Worm (Caenorhabditis elegans) whole organism, L2 larva: ENCODE measurements around the gene ZC487.1.

Source experiments
- ZK546.5 ChIP-seq: sonication (generic microtip); optimal IDR thresholded peaks from 2 replicates; lab custom pipeline; 2017; ENCODE audit warnings: missing biosample characterization, missing genetic modification characterization
- ama-1 ChIP-seq: fragments of 150-350 bp; optimal IDR thresholded peaks from 2 replicates; lab custom pipeline; 2018; ENCODE audit warnings: inconsistent platforms
- ceh-82 ChIP-seq: fragments of 150-350 bp; optimal IDR thresholded peaks from 2 replicates; lab custom pipeline; 2014; ENCODE audit warnings: missing biosample characterization, missing genetic modification characterization
- elt-3 ChIP-seq: sonication (generic microtip); optimal IDR thresholded peaks from 2 replicates; lab custom pipeline; 2017; ENCODE audit warnings: missing biosample characterization, missing genetic modification characterization
- fos-1 ChIP-seq: fragments of 150-350 bp; optimal IDR thresholded peaks from 2 replicates; lab custom pipeline; 2014; ENCODE audit warnings: missing biosample characterization, missing genetic modification characterization
- lin-11 ChIP-seq: fragments of 150-350 bp; sonication (generic microtip); optimal IDR thresholded peaks from 2 replicates; lab custom pipeline; 2014; ENCODE audit warnings: missing biosample characterization, missing genetic modification characterization, inconsistent platforms, mixed read lengths
- lin-13 ChIP-seq: fragments of 150-350 bp; optimal IDR thresholded peaks from 2 replicates; lab custom pipeline; 2014; ENCODE audit warnings: missing biosample characterization, missing genetic modification reagents, missing genetic modification characterization
- lsy-2 ChIP-seq, 2 experiments: fragments of 150-350 bp in 1 of 2; sonication (generic microtip) in 1 of 2; optimal IDR thresholded peaks; 2 replicates each; lab custom pipeline; 2014 to 2017; ENCODE audit warnings: missing biosample characterization in 2 of 2, missing genetic modification characterization in 2 of 2
- nhr-10 ChIP-seq: sonication (generic microtip); optimal IDR thresholded peaks from 2 replicates; lab custom pipeline; 2017; ENCODE audit warnings: missing biosample characterization, missing genetic modification characterization
- nhr-77 ChIP-seq: fragments of 150-350 bp; optimal IDR thresholded peaks from 2 replicates; lab custom pipeline; 2014; ENCODE audit warnings: missing biosample characterization, missing genetic modification characterization
- unc-39 ChIP-seq: fragments of 150-350 bp; optimal IDR thresholded peaks from 2 replicates; lab custom pipeline; 2014; ENCODE audit warnings: missing biosample characterization, missing genetic modification characterization
- unc-55 ChIP-seq: fragments of 150-350 bp; sonication (generic microtip); optimal IDR thresholded peaks from 3 replicates; lab custom pipeline; 2014; ENCODE audit warnings: missing biosample characterization, missing genetic modification reagents, missing genetic modification characterization
- ztf-11 ChIP-seq: sonication (generic microtip); optimal IDR thresholded peaks from 2 replicates; lab custom pipeline; 2017; ENCODE audit warnings: missing biosample characterization, missing genetic modification characterization
- ztf-4 ChIP-seq: fragments of 150-350 bp; optimal IDR thresholded peaks from 2 replicates; lab custom pipeline; 2014; ENCODE audit warnings: missing biosample characterization, missing genetic modification characterization

DNA sequence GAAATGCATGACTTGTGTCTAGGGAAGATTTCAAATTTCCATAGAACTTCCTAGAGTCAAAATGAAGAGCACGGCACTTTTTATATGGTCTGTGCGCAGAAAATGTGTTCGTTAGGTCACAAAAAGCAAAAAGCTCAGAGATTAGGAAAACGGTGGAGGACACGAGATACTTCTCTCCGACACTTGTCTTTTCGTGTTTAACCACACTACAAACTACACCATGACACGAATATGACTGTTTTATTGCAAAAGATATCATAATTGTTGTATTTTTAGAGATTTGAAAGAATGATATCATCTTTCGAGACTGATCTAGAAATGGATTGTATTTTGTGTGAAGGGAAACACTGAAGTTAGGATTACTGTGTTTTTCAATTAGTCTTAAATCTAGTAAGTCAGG lies 28.3 kb upstream of the ZC487.1 start:
- TF ChIP-seq nhr-10 (tag; lab: Kevin White, UChicago) (no peak), ceh-82 (tag; lab: Kevin White, UChicago) (no peak), lin-13 (GFP tag; lab: Kevin White, UChicago) (no peak), unc-55 (no peak), ZK546.5 (tag; lab: Kevin White, UChicago) (no peak), unc-39 (tag; lab: Kevin White, UChicago) (no peak), fos-1 (tag; lab: Kevin White, UChicago) (no peak), nhr-77 (tag; lab: Kevin White, UChicago) (no peak), ama-1 (lab: Kevin White, UChicago) (no peak), ztf-4 (tag; lab: Kevin White, UChicago) (no peak), elt-3 (tag; lab: Kevin White, UChicago) (no peak), lin-11 (tag; lab: Kevin White, UChicago) (no peak), ztf-11 (no peak), lsy-2 (tag; optimal IDR thresholded peaks at IDR 0.05; lab: Kevin White, UChicago) (no peak)
